Worm (Caenorhabditis elegans) whole organism, L4 larva: ENCODE measurements around the gene gna-1.

Experiments used
- attf-4 ChIP-seq: sonication (generic microtip); optimal IDR thresholded peaks from 3 replicates; lab custom pipeline; 2017; ENCODE audit warnings: missing biosample characterization, missing genetic modification characterization
- hlh-11 ChIP-seq: fragments of 200-800 bp; sonication (Bioruptor generic); optimal IDR thresholded peaks from 2 replicates; lab custom pipeline; 2018; ENCODE audit warnings: mild to moderate bottlenecking, missing genetic modification characterization, missing compliant biosample characterization

- TF ChIP-seq hlh-11 (tag; lab: Kevin White, UChicago) (no peak), attf-4 (tag; lab: Kevin White, UChicago) (no peak)
Observed at ce11 chrV:10313953-10314352, 6.0 kb downstream of the gna-1 start, which contains the start of gene gcy-6.
